Worm (Caenorhabditis elegans): ENCODE results near the gene gstk-1.

DNA sequence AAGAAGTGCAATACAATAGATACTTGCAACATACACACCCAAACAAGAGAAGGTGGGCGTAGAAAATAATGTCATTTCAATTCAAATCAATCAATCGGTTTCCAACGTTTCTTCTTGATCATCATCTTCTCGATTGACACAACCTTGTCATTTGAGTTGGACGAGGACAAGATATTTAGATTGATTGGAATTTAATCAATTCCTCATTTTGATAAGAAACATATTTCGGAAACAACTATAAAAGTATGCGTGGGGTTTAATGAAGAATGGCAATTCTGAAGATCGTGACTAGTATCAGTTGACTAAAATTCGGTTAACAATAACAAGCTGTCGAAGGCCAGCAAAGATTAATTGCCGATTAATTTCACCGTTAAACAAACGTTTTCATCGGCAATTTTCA is 35.9 kb upstream of the gstk-1 start:
- no peak for TF ChIP-seq ama-1 (optimal IDR thresholded peaks at IDR 0.05)
- no peak for TF ChIP-seq sea-1 (GFP tag; conservative IDR thresholded peaks at IDR 0.05)
- TF ChIP-seq pes-1 (GFP tag; IDR thresholded peaks at IDR 0.05), result no peak
- no peak for TF ChIP-seq flt-1 (GFP tag; IDR thresholded peaks at IDR 0.05)
- TF ChIP-seq ceh-13 (GFP tag; optimal IDR thresholded peaks at IDR 0.05), result no peak
- no peak for TF ChIP-seq hmbx-1 (tag; optimal IDR thresholded peaks at IDR 0.05)
- TF ChIP-seq tra-4 (tag; optimal IDR thresholded peaks at IDR 0.05), result no peak
- TF ChIP-seq aly-1 (tag; optimal IDR thresholded peaks at IDR 0.05), result no peak
- no peak for TF ChIP-seq scrt-1 (GFP tag; IDR thresholded peaks at IDR 0.05)
- TF ChIP-seq tbx-11 (GFP tag; IDR thresholded peaks at IDR 0.05), result no peak
- no peak for TF ChIP-seq hmg-4 (GFP tag; optimal IDR thresholded peaks at IDR 0.05)
- TF ChIP-seq F13C5.2 (tag; optimal IDR thresholded peaks at IDR 0.05), result no peak

Measured in whole organism, early embryonic.